Fruit fly (Drosophila melanogaster) whole organism, wandering third instar larva: ENCODE measurements around the gene Cp19.

Experiments
- Abd-B ChIP-seq: fragments of >200 bp; optimal IDR thresholded peaks from 2 replicates; lab custom pipeline; 2017; ENCODE audit warnings: missing biosample characterization, missing genetic modification characterization
- Dfd ChIP-seq: fragments of >200 bp; optimal IDR thresholded peaks from 2 replicates; lab custom pipeline; 2017; ENCODE audit warnings: missing biosample characterization, missing genetic modification characterization
- Hr78 ChIP-seq: fragments of >200 bp; optimal IDR thresholded peaks from 2 replicates; lab custom pipeline; 2017; ENCODE audit warnings: missing biosample characterization, missing genetic modification characterization
- Myc ChIP-seq: fragments of >200 bp; optimal IDR thresholded peaks from 2 replicates; lab custom pipeline; 2017
- brk ChIP-seq: fragments of 200-800 bp; sonication (Bioruptor generic); optimal IDR thresholded peaks from 2 replicates; lab custom pipeline; 2016; ENCODE audit warnings: missing biosample characterization, mild to moderate bottlenecking, missing genetic modification characterization
- dmrt93B ChIP-seq: fragments of 200-800 bp; sonication (Bioruptor generic); optimal IDR thresholded peaks from 2 replicates; lab custom pipeline; 2018; ENCODE audit warnings: missing biosample characterization, mild to moderate bottlenecking, missing genetic modification characterization
- fru ChIP-seq: fragments of 200-800 bp; sonication (Bioruptor generic); optimal IDR thresholded peaks from 3 replicates; lab custom pipeline; 2016; ENCODE audit warnings: missing biosample characterization, mild to moderate bottlenecking, missing genetic modification characterization
- h ChIP-seq: fragments of 200-800 bp; sonication (Bioruptor generic); optimal IDR thresholded peaks from 3 replicates; lab custom pipeline; 2016; ENCODE audit warnings: missing biosample characterization, mild to moderate bottlenecking, missing genetic modification characterization
- jim ChIP-seq: fragments of 175-275, 200-325 bp; sonication (Bioruptor generic); optimal IDR thresholded peaks from 2 replicates; lab custom pipeline; 2016; ENCODE audit warnings: missing biosample characterization, mild to moderate bottlenecking, missing genetic modification characterization
- lola ChIP-seq: fragments of >200 bp; optimal IDR thresholded peaks from 2 replicates; lab custom pipeline; 2017; ENCODE audit warnings: missing biosample characterization, missing genetic modification characterization
- psq ChIP-seq: fragments of 200-800 bp; sonication (Bioruptor generic); optimal IDR thresholded peaks from 3 replicates; lab custom pipeline; 2017; ENCODE audit warnings: missing biosample characterization, mild to moderate bottlenecking, missing genetic modification characterization, moderate library complexity
- sv ChIP-seq: fragments of 200-800 bp; sonication (Bioruptor generic); optimal IDR thresholded peaks from 3 replicates; lab custom pipeline; 2016; ENCODE audit warnings: missing biosample characterization, missing genetic modification characterization
- usp ChIP-seq: fragments of >200 bp; optimal IDR thresholded peaks from 2 replicates; lab custom pipeline; 2017; ENCODE audit warnings: missing biosample characterization, missing genetic modification characterization

- no peak for TF ChIP-seq Abd-B (GFP tag; lab: Kevin White, UChicago)
- no peak for TF ChIP-seq psq (GFP tag; lab: Kevin White, UChicago)
- TF ChIP-seq h (GFP tag; lab: Kevin White, UChicago), result no peak
- no peak for TF ChIP-seq dmrt93B
- no peak for TF ChIP-seq sv (GFP tag; lab: Kevin White, UChicago)
- no peak for TF ChIP-seq Dfd (GFP tag; lab: Kevin White, UChicago)
- no peak for TF ChIP-seq Hr78
- no peak for TF ChIP-seq Myc
- no peak for TF ChIP-seq fru
- no peak for TF ChIP-seq usp (GFP tag; lab: Kevin White, UChicago)
- TF ChIP-seq brk, result no peak
- no peak for TF ChIP-seq jim
- no peak for TF ChIP-seq lola
Observed at dm6 chr3L:8748323-8748722, 18.7 kb downstream of the Cp19 start.
